Fruit fly (Drosophila melanogaster): ENCODE results near the gene CG16986.

CG16986 gene

dm6 chr3L:2555670-2556069 is 44.5 kb upstream of the CG16986 start:
- TF ChIP-seq Hr96 (GFP tag; optimal IDR thresholded peaks at IDR 0.05) (no peak), kay (GFP tag; ENCODE audit: borderline replicate concordance) (peak; percentile 91)

- TF ChIP-seq Hr96 (GFP tag; optimal IDR thresholded peaks at IDR 0.05) = no peak
- TF ChIP-seq CG5204 (GFP tag; optimal IDR thresholded peaks at IDR 0.05) = no peak
- TF ChIP-seq bab1 (GFP tag; optimal IDR thresholded peaks at IDR 0.05) = no peak
- TF ChIP-seq cnc (optimal IDR thresholded peaks at IDR 0.05) = no peak
- TF ChIP-seq CG1620 (GFP tag; optimal IDR thresholded peaks at IDR 0.05) = no peak
- TF ChIP-seq CG11617 (GFP tag; optimal IDR thresholded peaks at IDR 0.05) = no peak
Observed at dm6 chr3L:2566029-2566428, 34.1 kb upstream of the CG16986 start.

- TF ChIP-seq CG14711 (tag; optimal IDR thresholded peaks at IDR 0.05) (no peak), Hr96 (GFP tag; optimal IDR thresholded peaks at IDR 0.05) (no peak), CG33017 (tag; optimal IDR thresholded peaks at IDR 0.05) (no peak), Crg-1 (GFP tag; optimal IDR thresholded peaks at IDR 0.05) (no peak), CG5204 (GFP tag; optimal IDR thresholded peaks at IDR 0.05) (no peak), CG12768 (GFP tag; optimal IDR thresholded peaks at IDR 0.05) (no peak), cnc (optimal IDR thresholded peaks at IDR 0.05) (no peak), Mnt (GFP tag; optimal IDR thresholded peaks at IDR 0.05) (no peak), CG7101 (tag; optimal IDR thresholded peaks at IDR 0.05) (no peak), kay (GFP tag; ENCODE audit: borderline replicate concordance) (no peak), ovo (GFP tag; optimal IDR thresholded peaks at IDR 0.05) (no peak), pad (GFP tag; optimal IDR thresholded peaks at IDR 0.05) (no peak)
Observed at dm6 chr3L:2567050-2567609, 33.0 kb upstream of the CG16986 start.

dm6 chr3L:2568274-2568673 is 31.9 kb upstream of the CG16986 start:
- no peak for TF ChIP-seq cnc (optimal IDR thresholded peaks at IDR 0.05)
- TF ChIP-seq CG11617 (GFP tag; optimal IDR thresholded peaks at IDR 0.05) = no peak
- peak; percentile 5 for TF ChIP-seq tj (GFP tag; optimal IDR thresholded peaks at IDR 0.05)
- no peak for TF ChIP-seq cic (GFP tag; optimal IDR thresholded peaks at IDR 0.05)
- TF ChIP-seq CG33017 (tag; optimal IDR thresholded peaks at IDR 0.05) = no peak

DNA sequence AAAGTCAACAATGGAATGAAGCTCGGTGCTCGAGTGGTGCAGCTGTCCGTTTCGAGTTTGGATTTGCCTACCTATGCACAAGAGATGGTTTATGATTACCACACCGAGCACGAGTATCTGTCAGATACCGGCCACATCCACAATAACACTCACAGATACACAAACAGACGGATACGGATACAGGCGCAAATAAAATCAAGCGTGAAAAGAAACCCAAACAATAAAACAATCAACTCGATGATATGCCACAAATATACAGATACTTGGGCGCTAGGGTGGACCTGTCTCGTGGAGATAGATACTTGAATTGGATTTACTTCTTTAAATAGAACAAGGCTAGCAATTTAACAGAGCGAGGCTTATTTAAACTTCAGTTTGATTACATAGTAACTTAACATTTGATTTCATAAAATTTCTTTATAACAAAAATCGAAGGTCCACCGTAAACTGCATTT is 29.8 kb upstream of the CG16986 start:
- TF ChIP-seq CG1620 (GFP tag; optimal IDR thresholded peaks at IDR 0.05) (peak; percentile 31), Mnt (GFP tag; optimal IDR thresholded peaks at IDR 0.05) (peak; percentile 56), CG33017 (tag; optimal IDR thresholded peaks at IDR 0.05) (peak; percentile 81), CG7045 (GFP tag; optimal IDR thresholded peaks at IDR 0.05) (peak; percentile 56), CG14711 (tag; optimal IDR thresholded peaks at IDR 0.05) (peak; percentile 84), cic (GFP tag; optimal IDR thresholded peaks at IDR 0.05) (no peak), CG12768 (GFP tag; optimal IDR thresholded peaks at IDR 0.05) (peak; percentile 19), CG11617 (GFP tag; optimal IDR thresholded peaks at IDR 0.05) (peak; percentile 80), Crg-1 (GFP tag; optimal IDR thresholded peaks at IDR 0.05) (peak; percentile 41), bab1 (GFP tag; optimal IDR thresholded peaks at IDR 0.05) (peak; percentile 88), CG7101 (tag; optimal IDR thresholded peaks at IDR 0.05) (peak; percentile 92), tj (GFP tag; optimal IDR thresholded peaks at IDR 0.05) (peak; percentile 97), toe (GFP tag; optimal IDR thresholded peaks at IDR 0.05) (no peak), Clk (GFP tag; optimal IDR thresholded peaks at IDR 0.05) (no peak), kay (GFP tag; ENCODE audit: borderline replicate concordance) (no peak), pad (GFP tag; optimal IDR thresholded peaks at IDR 0.05) (peak; percentile 43), ovo (GFP tag; optimal IDR thresholded peaks at IDR 0.05) (no peak), cnc (optimal IDR thresholded peaks at IDR 0.05) (no peak), CG5204 (GFP tag; optimal IDR thresholded peaks at IDR 0.05) (no peak), Hr96 (GFP tag; optimal IDR thresholded peaks at IDR 0.05) (peak; percentile 65)

- TF ChIP-seq CG7045 (GFP tag; optimal IDR thresholded peaks at IDR 0.05) (peak; percentile 62), CG5204 (GFP tag; optimal IDR thresholded peaks at IDR 0.05) (no peak), CG7101 (tag; optimal IDR thresholded peaks at IDR 0.05) (peak; percentile 27), CG12768 (GFP tag; optimal IDR thresholded peaks at IDR 0.05) (peak; percentile 80), kay (GFP tag; ENCODE audit: borderline replicate concordance) (no peak), CG14711 (tag; optimal IDR thresholded peaks at IDR 0.05) (peak; percentile 33), Hr96 (GFP tag; optimal IDR thresholded peaks at IDR 0.05) (no peak)
Observed at dm6 chr3L:2571975-2572374, 28.2 kb upstream of the CG16986 start.

DNA sequence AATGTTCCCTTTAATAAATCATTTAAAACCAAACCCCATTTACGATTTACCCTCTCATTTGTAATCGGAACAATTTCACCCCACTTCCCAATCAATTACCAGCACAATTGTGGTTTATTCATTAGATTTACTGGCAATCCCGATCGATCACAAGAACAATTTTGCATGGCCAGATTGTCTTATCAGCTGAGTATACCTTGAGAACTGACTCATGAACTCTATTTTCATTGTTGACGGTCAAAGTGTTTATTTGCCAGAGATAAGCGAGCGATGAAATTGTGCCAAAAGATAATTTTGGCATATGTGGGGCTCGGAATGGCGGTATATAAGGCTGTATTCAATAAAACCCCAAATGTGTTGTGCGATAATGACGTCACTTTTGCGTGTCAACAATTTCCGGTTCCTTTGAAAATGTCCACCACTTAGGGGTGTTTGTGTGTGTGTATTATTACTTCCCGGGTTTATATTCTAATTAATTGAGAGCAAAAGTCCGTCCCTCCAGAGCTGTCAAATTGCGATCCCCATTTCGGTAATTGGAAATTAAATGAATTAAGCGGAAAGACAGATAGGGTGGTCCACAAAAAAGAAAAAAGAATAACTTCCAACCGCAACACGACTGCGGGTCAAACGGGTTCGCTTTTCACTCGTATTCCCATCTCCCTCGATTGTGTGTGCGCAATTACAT is 27.1 kb upstream of the CG16986 start:
- TF ChIP-seq CG7045 (GFP tag; optimal IDR thresholded peaks at IDR 0.05) (no peak), CG33017 (tag; optimal IDR thresholded peaks at IDR 0.05) (peak; percentile 27), Clk (GFP tag; optimal IDR thresholded peaks at IDR 0.05) (no peak), Hr96 (GFP tag; optimal IDR thresholded peaks at IDR 0.05) (no peak), bab1 (GFP tag; optimal IDR thresholded peaks at IDR 0.05) (no peak), CG7101 (tag; optimal IDR thresholded peaks at IDR 0.05) (no peak), CG11617 (GFP tag; optimal IDR thresholded peaks at IDR 0.05) (peak; percentile 0), ovo (GFP tag; optimal IDR thresholded peaks at IDR 0.05) (no peak), cnc (optimal IDR thresholded peaks at IDR 0.05) (no peak), tj (GFP tag; optimal IDR thresholded peaks at IDR 0.05) (no peak), pad (GFP tag; optimal IDR thresholded peaks at IDR 0.05) (no peak), cic (GFP tag; optimal IDR thresholded peaks at IDR 0.05) (peak; percentile 69), kay (GFP tag; ENCODE audit: borderline replicate concordance) (peak; percentile 98), Mnt (GFP tag; optimal IDR thresholded peaks at IDR 0.05) (no peak), CG5204 (GFP tag; optimal IDR thresholded peaks at IDR 0.05) (no peak), toe (GFP tag; optimal IDR thresholded peaks at IDR 0.05) (no peak), CG1620 (GFP tag; optimal IDR thresholded peaks at IDR 0.05) (no peak), CG14711 (tag; optimal IDR thresholded peaks at IDR 0.05) (no peak), CG12768 (GFP tag; optimal IDR thresholded peaks at IDR 0.05) (no peak), Crg-1 (GFP tag; optimal IDR thresholded peaks at IDR 0.05) (peak; percentile 13)
